Fruit fly (Drosophila melanogaster) whole organism, embryonic: ENCODE results near the gene Sirup.

Experiments used
- Blimp-1 ChIP-seq: fragments of 200-800 bp; sonication (Bioruptor generic); optimal IDR thresholded peaks from 3 replicates; lab custom pipeline; 2018; ENCODE audit warnings: missing biosample characterization, missing genetic modification characterization, mild to moderate bottlenecking, moderate library complexity, missing genetic modification reagents
- CG10462 ChIP-seq: fragments of 200-800 bp; sonication (Bioruptor generic); optimal IDR thresholded peaks from 2 replicates; lab custom pipeline; 2016; ENCODE audit warnings: missing biosample characterization, missing genetic modification characterization
- CG10565 ChIP-seq: fragments of 200-800 bp; sonication (Bioruptor generic); optimal IDR thresholded peaks from 3 replicates; lab custom pipeline; 2016; ENCODE audit warnings: missing biosample characterization, mild to moderate bottlenecking, missing genetic modification characterization
- CG1603 ChIP-seq: fragments of 200-800 bp; sonication (Bioruptor generic); optimal IDR thresholded peaks from 2 replicates; lab custom pipeline; 2019; ENCODE audit warnings: missing biosample characterization, mild to moderate bottlenecking, missing genetic modification characterization, moderate library complexity
- CG16863 ChIP-seq: fragments of 200-800 bp; sonication (Bioruptor generic); optimal IDR thresholded peaks from 3 replicates; lab custom pipeline; 2016; ENCODE audit warnings: missing biosample characterization, missing genetic modification characterization
- CG17385 ChIP-seq: fragments of 200-800 bp; sonication (Bioruptor generic); optimal IDR thresholded peaks from 3 replicates; lab custom pipeline; 2018; ENCODE audit warnings: missing biosample characterization, mild to moderate bottlenecking, missing genetic modification characterization
- CG18599 ChIP-seq: fragments of 200-800 bp; sonication (Bioruptor generic); optimal IDR thresholded peaks from 3 replicates; lab custom pipeline; 2017; ENCODE audit warnings: missing biosample characterization, missing genetic modification characterization, mild to moderate bottlenecking, moderate library complexity, missing genetic modification reagents
- CG2712 ChIP-seq: fragments of 200-800 bp; optimal IDR thresholded peaks from 3 replicates; lab custom pipeline; 2019; ENCODE audit warnings: missing biosample characterization, mild to moderate bottlenecking, missing genetic modification characterization, moderate library complexity
- CG31365 ChIP-seq: fragments of 200-800 bp; sonication (Bioruptor generic); optimal IDR thresholded peaks from 2 replicates; lab custom pipeline; 2018; ENCODE audit warnings: missing biosample characterization, mild to moderate bottlenecking, missing genetic modification characterization
- CG32767 ChIP-seq: fragments of 200-800 bp; sonication (Bioruptor generic); IDR thresholded peaks from 2 replicates; pipeline ENCODE4 v1.3.6; 2022; ENCODE audit warnings: missing biosample characterization, missing genetic modification characterization
- CG7963 ChIP-seq: fragments of 200-800 bp; sonication (Bioruptor generic); IDR thresholded peaks from 3 replicates; pipeline ENCODE4 v1.3.6; 2022; ENCODE audit warnings: missing biosample characterization, missing genetic modification characterization; ENCODE audit not compliant: partially characterized antibody
- CG8478 ChIP-seq: fragments of >200 bp; optimal IDR thresholded peaks from 2 replicates; lab custom pipeline; 2018
- CG9215 ChIP-seq: fragments of 200-800 bp; sonication (Bioruptor generic); IDR thresholded peaks from 2 replicates; pipeline ENCODE4 v1.3.6; 2022; ENCODE audit warnings: missing biosample characterization, missing genetic modification characterization
- CHES-1-like ChIP-seq: fragments of 200-800 bp; sonication (Bioruptor generic); optimal IDR thresholded peaks from 2 replicates; lab custom pipeline; 2016; ENCODE audit warnings: missing biosample characterization, missing genetic modification characterization
- Dll ChIP-seq: fragments of 200-800 bp; sonication (Bioruptor generic); IDR thresholded peaks from 4 replicates; pipeline ENCODE4 v1.3.6; 2022; ENCODE audit warnings: missing biosample characterization, missing genetic modification characterization; ENCODE audit not compliant: partially characterized antibody
- Doc3 ChIP-seq: fragments of 200-800 bp; sonication (Bioruptor generic); IDR thresholded peaks from 3 replicates; pipeline ENCODE4 v1.3.6; 2022; ENCODE audit warnings: missing biosample characterization, missing genetic modification characterization; ENCODE audit not compliant: partially characterized antibody
- Eip74EF ChIP-seq, 2 experiments: fragments of 200-800 bp in 1 of 2; fragments of >200 bp in 1 of 2; sonication (Bioruptor generic) in 1 of 2; optimal IDR thresholded peaks; 2 replicates each; lab custom pipeline; 2017 to 2019; ENCODE audit warnings: missing biosample characterization in 2 of 2, missing genetic modification characterization in 2 of 2, mild to moderate bottlenecking in 1 of 2, moderate library complexity in 1 of 2
- Gsc ChIP-seq: fragments of 200-800 bp; sonication (Bioruptor generic); IDR thresholded peaks from 2 replicates; pipeline ENCODE4 v1.3.6; 2022; ENCODE audit warnings: missing biosample characterization, missing genetic modification characterization
- HmgD ChIP-seq: fragments of 200-800 bp; sonication (Bioruptor generic); optimal IDR thresholded peaks from 3 replicates; lab custom pipeline; 2016; ENCODE audit warnings: missing biosample characterization, missing genetic modification characterization
- Mrtf ChIP-seq: fragments of 200-800 bp; sonication (Bioruptor generic); IDR thresholded peaks from 3 replicates; pipeline ENCODE4 v1.3.6; 2022; ENCODE audit warnings: missing biosample characterization, missing genetic modification characterization
- NC2α ChIP-seq: fragments of 200-800 bp; sonication (Bioruptor generic); optimal IDR thresholded peaks from 2 replicates; lab custom pipeline; 2016; ENCODE audit warnings: missing biosample characterization, missing genetic modification characterization
- aop ChIP-seq: fragments of 200-800 bp; sonication (Bioruptor generic); IDR thresholded peaks from 2 replicates; pipeline ENCODE4 v1.3.6; 2022; ENCODE audit warnings: missing biosample characterization, missing genetic modification characterization
- cg ChIP-seq: fragments of 200-800 bp; sonication (Bioruptor generic); optimal IDR thresholded peaks from 3 replicates; lab custom pipeline; 2019; ENCODE audit warnings: missing biosample characterization, mild to moderate bottlenecking, missing genetic modification characterization, moderate library complexity
- chinmo ChIP-seq: fragments of 200-800 bp; sonication (Bioruptor generic); IDR thresholded peaks from 4 replicates; pipeline ENCODE4 v1.3.6; 2022; ENCODE audit warnings: missing biosample characterization, missing genetic modification characterization; ENCODE audit not compliant: partially characterized antibody
- chm ChIP-seq: fragments of 200-800 bp; sonication (Bioruptor generic); IDR thresholded peaks from 2 replicates; pipeline ENCODE4 v1.3.6; 2022; ENCODE audit warnings: missing biosample characterization, missing genetic modification characterization
- cwo ChIP-seq: fragments of 200-800 bp; sonication (Bioruptor generic); optimal IDR thresholded peaks from 3 replicates; lab custom pipeline; 2017; ENCODE audit warnings: missing biosample characterization, missing genetic modification characterization, mild to moderate bottlenecking, moderate library complexity, missing genetic modification reagents
- dati ChIP-seq: fragments of 200-800 bp; sonication (Bioruptor generic); IDR thresholded peaks from 2 replicates; pipeline ENCODE4 v1.3.6; 2022; ENCODE audit warnings: missing biosample characterization, missing genetic modification characterization
- dmrt99B ChIP-seq: fragments of 200-800 bp; sonication (Bioruptor generic); optimal IDR thresholded peaks from 2 replicates; lab custom pipeline; 2018; ENCODE audit warnings: missing biosample characterization, mild to moderate bottlenecking, missing genetic modification characterization, moderate library complexity
- dpn ChIP-seq, 2 experiments: fragments of 200-800 bp; sonication (Bioruptor generic); optimal IDR thresholded peaks; 3 replicates each; lab custom pipeline; 2016; ENCODE audit warnings: missing biosample characterization in 2 of 2, missing genetic modification characterization in 2 of 2
- emc ChIP-seq: fragments of 200-800 bp; sonication (Bioruptor generic); optimal IDR thresholded peaks from 2 replicates; lab custom pipeline; 2016; ENCODE audit warnings: missing biosample characterization, missing genetic modification characterization
- gro ChIP-seq: fragments of 200-800 bp; sonication (Bioruptor generic); optimal IDR thresholded peaks from 2 replicates; lab custom pipeline; 2016; ENCODE audit warnings: missing biosample characterization, missing genetic modification characterization
- h ChIP-seq: fragments of >200 bp; optimal IDR thresholded peaks from 2 replicates; lab custom pipeline; 2017
- her ChIP-seq: fragments of 200-800 bp; sonication (Bioruptor generic); optimal IDR thresholded peaks from 2 replicates; lab custom pipeline; 2016; ENCODE audit warnings: missing biosample characterization, missing genetic modification characterization
- jigr1 ChIP-seq: fragments of 200-800 bp; sonication (Bioruptor generic); IDR thresholded peaks from 3 replicates; pipeline ENCODE4 v1.3.6; 2022; ENCODE audit warnings: missing biosample characterization, missing genetic modification characterization
- klu ChIP-seq: fragments of 200-800 bp; sonication (Bioruptor generic); IDR thresholded peaks from 2 replicates; pipeline ENCODE4 v1.3.6; 2022; ENCODE audit warnings: missing biosample characterization, missing genetic modification characterization
- nom ChIP-seq: fragments of 200-800 bp; sonication (Bioruptor generic); optimal IDR thresholded peaks from 2 replicates; lab custom pipeline; 2017; ENCODE audit warnings: missing biosample characterization, missing genetic modification characterization, mild to moderate bottlenecking, moderate library complexity, missing genetic modification reagents
- org-1 ChIP-seq: fragments of 200-800 bp; sonication (Bioruptor generic); optimal IDR thresholded peaks from 2 replicates; lab custom pipeline; 2017; ENCODE audit warnings: missing biosample characterization, missing genetic modification characterization
- pho ChIP-seq: fragments of 200-800 bp; sonication (Bioruptor generic); optimal IDR thresholded peaks from 2 replicates; lab custom pipeline; 2016; ENCODE audit warnings: missing biosample characterization, missing genetic modification characterization
- pum ChIP-seq: fragments of 200-800 bp; sonication (Bioruptor generic); optimal IDR thresholded peaks from 2 replicates; lab custom pipeline; 2016; ENCODE audit warnings: missing biosample characterization, missing genetic modification characterization
- seq ChIP-seq: fragments of 200-800 bp; sonication (Bioruptor generic); IDR thresholded peaks from 2 replicates; pipeline ENCODE4 v1.3.6; 2022; ENCODE audit warnings: missing biosample characterization, missing genetic modification characterization
- shn ChIP-seq: fragments of 200-800 bp; sonication (Bioruptor generic); optimal IDR thresholded peaks from 3 replicates; lab custom pipeline; 2016; ENCODE audit warnings: missing biosample characterization, missing genetic modification characterization
- sr ChIP-seq: fragments of 200-800 bp; sonication (Bioruptor generic); IDR thresholded peaks from 3 replicates; pipeline ENCODE4 v1.3.6; 2022; ENCODE audit warnings: missing biosample characterization, missing genetic modification characterization
- ttk ChIP-seq: fragments of 200-800 bp; sonication (Bioruptor generic); IDR thresholded peaks from 2 replicates; pipeline ENCODE4 v2.1.2; 2022; ENCODE audit warnings: missing biosample characterization, missing genetic modification characterization

The Sirup gene

dm6 chr2L:8031588-8031987, 32.9 kb downstream of the Sirup start (continued):
- TF ChIP-seq CG10462, result no peak
- TF ChIP-seq gro (GFP tag; lab: Kevin White, UChicago), result peak; percentile 5
- TF ChIP-seq CG8478, result peak; percentile 57
- TF ChIP-seq chm, result no peak
- no peak for TF ChIP-seq Eip74EF (GFP tag; optimal IDR thresholded peaks at IDR 0.05; lab: Kevin White, UChicago)
- TF ChIP-seq her (GFP tag; lab: Kevin White, UChicago), result no peak
- TF ChIP-seq chinmo (GFP tag; lab: Robert Waterston, UW), result peak; percentile 79; the same call in 2 of the 4 replicates
- no peak for TF ChIP-seq Blimp-1
- TF ChIP-seq CG16863 (GFP tag; lab: Kevin White, UChicago), result no peak
- no peak for TF ChIP-seq HmgD (GFP tag; lab: Kevin White, UChicago)
- no peak for TF ChIP-seq cwo (GFP tag; lab: Kevin White, UChicago)
- TF ChIP-seq Dll (GFP tag; lab: Robert Waterston, UW), result no peak
- peak; percentile 85 for TF ChIP-seq cg (GFP tag; lab: Kevin White, UChicago)
- no peak for TF ChIP-seq dmrt99B
- TF ChIP-seq ttk (GFP tag; lab: Robert Waterston, UW), result no peak
- no peak for TF ChIP-seq Gsc (GFP tag; lab: Robert Waterston, UW)
- TF ChIP-seq pho (GFP tag; lab: Kevin White, UChicago), result no peak
- TF ChIP-seq CHES-1-like, result no peak
- no peak for TF ChIP-seq CG31365 (tag; lab: Kevin White, UChicago)
- TF ChIP-seq CG2712 (tag; lab: Kevin White, UChicago), result peak; percentile 7
- no peak for TF ChIP-seq shn (GFP tag; lab: Kevin White, UChicago)
- TF ChIP-seq sr, result peak; percentile 30; the same call in 2 of the 3 replicates
- peak; percentile 54; the same call in 1 of the 2 replicates for TF ChIP-seq seq
- peak; percentile 46 for TF ChIP-seq nom
- no peak for TF ChIP-seq klu (GFP tag; lab: Robert Waterston, UW)
- no peak; the same call in 2 of the 3 replicates for TF ChIP-seq Doc3 (GFP tag; lab: Robert Waterston, UW)
- no peak for TF ChIP-seq dati (GFP tag; lab: Robert Waterston, UW)
- TF ChIP-seq aop (GFP tag; lab: Robert Waterston, UW), result no peak
- peak; percentile 33 for TF ChIP-seq CG18599 (GFP tag; lab: Kevin White, UChicago)
- no peak for TF ChIP-seq emc (GFP tag; lab: Kevin White, UChicago)
- TF ChIP-seq Mrtf, result no peak
- TF ChIP-seq jigr1 (GFP tag; lab: Robert Waterston, UW), result no peak
- TF ChIP-seq CG10565, result no peak
- TF ChIP-seq CG1603 (tag; lab: Kevin White, UChicago), result peak; percentile 0
- TF ChIP-seq CG32767 (GFP tag; lab: Robert Waterston, UW), result no peak
- no peak for TF ChIP-seq NC2α (GFP tag; lab: Kevin White, UChicago)
- TF ChIP-seq org-1 (GFP tag; lab: Kevin White, UChicago), result no peak
- TF ChIP-seq CG17385, result peak; percentile 69
- peak; percentile 26; the same call in 1 of the 2 replicates for TF ChIP-seq CG9215 (GFP tag; lab: Robert Waterston, UW)
- TF ChIP-seq h (lab: Kevin White, UChicago), result no peak
- TF ChIP-seq dpn (GFP tag; optimal IDR thresholded peaks at IDR 0.05; lab: Kevin White, UChicago), result no peak
- TF ChIP-seq CG7963, result no peak
- no peak for TF ChIP-seq pum (GFP tag; lab: Kevin White, UChicago)
